Fruit fly (Drosophila melanogaster): ENCODE data around the gene CG42637.
A peak's percentile ranks its signal among the peaks of the same experiment; 100 is the strongest.

CG42637 gene

dm6 chr3L:19793438-19793998 is at the start of gene CG42637, which contains the start of the genes Gyc76C and SREBP (continued):
- TF ChIP-seq nerfin-1 (tag; optimal IDR thresholded peaks at IDR 0.05) (no peak), caup (GFP tag; optimal IDR thresholded peaks at IDR 0.05; ENCODE audit: severe bottlenecking) (peak; percentile 47), jing (GFP tag; optimal IDR thresholded peaks at IDR 0.05) (no peak), CG9817 (tag; optimal IDR thresholded peaks at IDR 0.05) (no peak), CG8359 (GFP tag; optimal IDR thresholded peaks at IDR 0.05; ENCODE audit: borderline replicate concordance) (peak; percentile 98), sens (GFP tag) (no peak), CG14860 (GFP tag; IDR thresholded peaks at IDR 0.05; ENCODE audit: partially characterized antibody) (no peak), gcm2 (GFP tag; optimal IDR thresholded peaks at IDR 0.05) (no peak), fd102C (GFP tag; optimal IDR thresholded peaks at IDR 0.05) (no peak), MBD-R2 (GFP tag; IDR thresholded peaks at IDR 0.05) (peak; percentile 44), CG17328 (GFP tag; IDR thresholded peaks at IDR 0.05) (no peak), gro (GFP tag; optimal IDR thresholded peaks at IDR 0.05) (peak; percentile 19), Atf-2 (GFP tag; optimal IDR thresholded peaks at IDR 0.05) (no peak), wor (GFP tag; IDR thresholded peaks at IDR 0.05) (no peak), peb (GFP tag; IDR thresholded peaks at IDR 0.05) (no peak), CG9932 (GFP tag; IDR thresholded peaks at IDR 0.05) (0 out of 2 replicates have a peak, but pooled peaks have one; percentile 4), CG2199 (GFP tag; IDR thresholded peaks at IDR 0.05) (no peak), Dfd (GFP tag; optimal IDR thresholded peaks at IDR 0.05) (no peak), CG18262 (tag; optimal IDR thresholded peaks at IDR 0.05) (no peak), CG16813 (GFP tag; IDR thresholded peaks at IDR 0.05; ENCODE audit: partially characterized antibody) (no peak; the same call in 2 of the 3 replicates), PHDP (tag; optimal IDR thresholded peaks at IDR 0.05) (no peak), CG7963 (GFP tag; IDR thresholded peaks at IDR 0.05; ENCODE audit: partially characterized antibody) (no peak), CTCF (GFP tag; optimal IDR thresholded peaks at IDR 0.05) (peak; percentile 75), twi (tag; optimal IDR thresholded peaks at IDR 0.05) (no peak), bowl (GFP tag; IDR thresholded peaks at IDR 0.05) (no peak), fd64A (GFP tag; optimal IDR thresholded peaks at IDR 0.05) (no peak), pzg (GFP tag; optimal IDR thresholded peaks at IDR 0.05) (peak; percentile 93), CG1233 (GFP tag; optimal IDR thresholded peaks at IDR 0.05) (no peak), Vsx1 (GFP tag; optimal IDR thresholded peaks at IDR 0.05) (no peak), Drgx (GFP tag; IDR thresholded peaks at IDR 0.05) (peak; percentile 9; the same call in 1 of the 2 replicates), CG11085 (GFP tag; IDR thresholded peaks at IDR 0.05) (no peak), cas (GFP tag; IDR thresholded peaks at IDR 0.05) (no peak), Gsc (GFP tag; IDR thresholded peaks at IDR 0.05) (no peak), CG34422 (GFP tag; IDR thresholded peaks at IDR 0.05) (no peak), Jarid2 (GFP tag; optimal IDR thresholded peaks at IDR 0.05) (peak; percentile 71), Hmr (GFP tag; optimal IDR thresholded peaks at IDR 0.05) (peak; percentile 69), Rx (GFP tag; IDR thresholded peaks at IDR 0.05) (no peak), nerfin-2 (GFP tag; IDR thresholded peaks at IDR 0.05; ENCODE audit: partially characterized antibody) (no peak), CG15601 (tag; optimal IDR thresholded peaks at IDR 0.05) (peak; percentile 57), trem (tag; optimal IDR thresholded peaks at IDR 0.05) (peak; percentile 89), Hmx (GFP tag; optimal IDR thresholded peaks at IDR 0.05) (no peak), CG17361 (GFP tag; IDR thresholded peaks at IDR 0.05) (no peak), kay (GFP tag; optimal IDR thresholded peaks at IDR 0.05) (no peak), Hr78 (GFP tag; optimal IDR thresholded peaks at IDR 0.05) (no peak), sna (GFP tag; IDR thresholded peaks at IDR 0.05; ENCODE audit: partially characterized antibody) (peak; percentile 27; the same call in 1 of the 2 replicates), CG32532 (GFP tag; IDR thresholded peaks at IDR 0.05) (no peak), Dip2 (GFP tag; IDR thresholded peaks at IDR 0.05) (no peak), CG7786 (GFP tag; optimal IDR thresholded peaks at IDR 0.05) (no peak), Bdp1 (GFP tag; optimal IDR thresholded peaks at IDR 0.05) (peak; percentile 1), CG9727 (GFP tag; optimal IDR thresholded peaks at IDR 0.05) (no peak), Max (GFP tag; optimal IDR thresholded peaks at IDR 0.05) (peak; percentile 29)
